Worm (Caenorhabditis elegans): ENCODE measurements around the gene C16C10.1.

C16C10.1 gene

DNA sequence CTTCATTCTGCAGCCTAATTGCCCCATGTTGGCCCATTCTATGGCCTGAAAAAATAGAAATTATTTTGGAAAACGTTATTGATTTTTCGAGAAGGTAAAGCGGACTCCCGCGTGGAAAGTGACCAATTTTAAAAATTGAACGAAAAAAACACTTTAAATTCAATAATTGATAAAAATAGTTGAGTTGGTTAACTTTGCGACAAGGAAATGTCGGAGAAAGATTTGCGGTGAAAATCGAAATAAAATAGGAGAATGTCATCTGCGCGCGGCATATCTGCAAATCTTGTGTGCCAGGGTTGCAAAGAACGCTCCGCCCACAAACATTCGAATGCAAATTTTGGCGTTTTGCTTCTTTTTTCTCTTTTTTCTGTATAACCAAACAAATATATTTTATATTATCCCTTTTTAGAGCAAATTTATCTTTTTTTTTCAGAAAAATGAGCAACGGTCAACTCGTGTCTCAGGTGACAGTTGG, 10.3 kb downstream of the C16C10.1 start, which contains the start of the genes rnf-121 and C16C10.4 (continued):
- peak; percentile 63; the same call in 1 of the 2 replicates for TF ChIP-seq Y48G9A.11 (GFP tag; IDR thresholded peaks at IDR 0.05)
- TF ChIP-seq ztf-11 (tag; optimal IDR thresholded peaks at IDR 0.05) = no peak
- TF ChIP-seq mdt-29 (GFP tag; IDR thresholded peaks at IDR 0.05) = no peak
- no peak for TF ChIP-seq aly-2 (tag; optimal IDR thresholded peaks at IDR 0.05)
- no peak for TF ChIP-seq nhr-11 (tag; optimal IDR thresholded peaks at IDR 0.05)
- TF ChIP-seq ces-1 (GFP tag; optimal IDR thresholded peaks at IDR 0.05) = no peak
- peak; percentile 23 for TF ChIP-seq zip-2 (tag; optimal IDR thresholded peaks at IDR 0.05)
- no peak for TF ChIP-seq lin-1 (GFP tag; IDR thresholded peaks at IDR 0.05)
- TF ChIP-seq lsy-2 (tag; optimal IDR thresholded peaks at IDR 0.05) = peak in 1 of 2 experiments; percentile 71
- no peak for TF ChIP-seq zip-11 (GFP tag; IDR thresholded peaks at IDR 0.05)
- no peak for TF ChIP-seq ceh-82 (tag; optimal IDR thresholded peaks at IDR 0.05)
- peak; percentile 67 for TF ChIP-seq nhr-102 (tag; optimal IDR thresholded peaks at IDR 0.05)
- TF ChIP-seq F44E2.7 (GFP tag; IDR thresholded peaks at IDR 0.05) = no peak
- TF ChIP-seq F10B5.3 (tag; optimal IDR thresholded peaks at IDR 0.05) = peak; percentile 37
- peak; percentile 58; the same call in 1 of the 2 replicates for TF ChIP-seq lim-7 (GFP tag; IDR thresholded peaks at IDR 0.05)
- TF ChIP-seq snpc-1.2 (GFP tag; IDR thresholded peaks at IDR 0.05) = peak; percentile 46; the same call in 1 of the 2 replicates
- no peak for TF ChIP-seq egl-27 (tag; optimal IDR thresholded peaks at IDR 0.05)
- TF ChIP-seq Y5F2A.4 (GFP tag; optimal IDR thresholded peaks at IDR 0.05) = peak; percentile 43
- no peak for TF ChIP-seq set-16 (GFP tag; IDR thresholded peaks at IDR 0.05)
- no peak for TF ChIP-seq skn-1 (tag; optimal IDR thresholded peaks at IDR 0.05)
- TF ChIP-seq cey-2 (tag; optimal IDR thresholded peaks at IDR 0.05; ENCODE audit: borderline replicate concordance, insufficient read depth) = no peak
- no peak for TF ChIP-seq madf-9 (GFP tag; conservative IDR thresholded peaks at IDR 0.05)
- TF ChIP-seq daf-16 (GFP tag; optimal IDR thresholded peaks at IDR 0.05) = peak in 1 of 2 experiments; percentile 70
- TF ChIP-seq daf-16 (tag; optimal IDR thresholded peaks at IDR 0.05) = no peak
- 0 out of 2 replicates have a peak, but pooled peaks have one; percentile 54 for TF ChIP-seq daf-19 (GFP tag; conservative IDR thresholded peaks at IDR 0.05)
- no peak for TF ChIP-seq mdl-1 (tag; optimal IDR thresholded peaks at IDR 0.05)
- TF ChIP-seq T26A8.4 (GFP tag; IDR thresholded peaks at IDR 0.05) = no peak; the same call in 1 of the 2 replicates
- no peak for TF ChIP-seq ceh-20 (GFP tag; IDR thresholded peaks at IDR 0.05)
- TF ChIP-seq nhr-42 (GFP tag; IDR thresholded peaks at IDR 0.05) = no peak
- no peak for TF ChIP-seq dmd-9 (GFP tag; IDR thresholded peaks at IDR 0.05)
- no peak for TF ChIP-seq nhr-10 (tag; optimal IDR thresholded peaks at IDR 0.05)
- peak; percentile 29 for TF ChIP-seq F49E8.2 (tag; optimal IDR thresholded peaks at IDR 0.05; ENCODE audit: borderline replicate concordance)
- TF ChIP-seq snpc-4 (tag; optimal IDR thresholded peaks at IDR 0.05) = no peak
- TF ChIP-seq hif-1 (tag; optimal IDR thresholded peaks at IDR 0.05) = peak in 1 of 2 experiments; percentile 36
- no peak for TF ChIP-seq spr-3 (GFP tag; optimal IDR thresholded peaks at IDR 0.05)
- no peak for TF ChIP-seq daf-8 (GFP tag; IDR thresholded peaks at IDR 0.05)
- TF ChIP-seq daf-12 (tag; optimal IDR thresholded peaks at IDR 0.05) = no peak
- TF ChIP-seq lin-38 (GFP tag; IDR thresholded peaks at IDR 0.05) = peak; percentile 74
- peak; percentile 54 for TF ChIP-seq rbr-2 (tag; optimal IDR thresholded peaks at IDR 0.05)
- no peak for TF ChIP-seq T20F7.1 (GFP tag; optimal IDR thresholded peaks at IDR 0.05)
- TF ChIP-seq dmd-8 (GFP tag; IDR thresholded peaks at IDR 0.05) = no peak
- TF ChIP-seq ceh-62 (tag; optimal IDR thresholded peaks at IDR 0.05) = no peak
- no peak for TF ChIP-seq egl-43 (GFP tag; IDR thresholded peaks at IDR 0.05)
- TF ChIP-seq nhr-237 (tag; optimal IDR thresholded peaks at IDR 0.05) = no peak
- peak; percentile 29 for TF ChIP-seq dve-1 (tag; optimal IDR thresholded peaks at IDR 0.05; ENCODE audit: insufficient read depth)
- peak; percentile 67 for TF ChIP-seq nhr-6 (tag; optimal IDR thresholded peaks at IDR 0.05)
- TF ChIP-seq zag-1 (tag; optimal IDR thresholded peaks at IDR 0.05) = no peak
- no peak for TF ChIP-seq ceh-44 (GFP tag; IDR thresholded peaks at IDR 0.05)
- peak; percentile 45 for TF ChIP-seq aha-1 (tag)
- TF ChIP-seq fkh-10 (GFP tag; optimal IDR thresholded peaks at IDR 0.05) = no peak
- TF ChIP-seq tra-1 (GFP tag; IDR thresholded peaks at IDR 0.05) = no peak
- no peak for TF ChIP-seq lir-3 (tag; optimal IDR thresholded peaks at IDR 0.05)
